Fruit fly (Drosophila melanogaster) whole organism, embryonic: ENCODE data around the gene CG7810.
A peak's percentile ranks its signal among the peaks of the same experiment; 100 is the strongest.

Experiments
- Atf6 ChIP-seq: fragments of 200-800 bp; sonication (Bioruptor generic); IDR thresholded peaks from 2 replicates; pipeline ENCODE4 v1.3.6; 2022; ENCODE audit warnings: missing biosample characterization, missing genetic modification characterization
- CG11398 ChIP-seq: fragments of 200-800 bp; sonication (Bioruptor generic); optimal IDR thresholded peaks from 2 replicates; lab custom pipeline; 2016; ENCODE audit warnings: missing biosample characterization, missing genetic modification characterization
- CG12236 ChIP-seq: fragments of 200-800 bp; sonication (Bioruptor generic); optimal IDR thresholded peaks from 2 replicates; lab custom pipeline; 2016; ENCODE audit warnings: missing biosample characterization, missing genetic modification characterization
- CG13894 ChIP-seq: fragments of 200-800 bp; sonication (Bioruptor generic); optimal IDR thresholded peaks from 3 replicates; lab custom pipeline; 2018; ENCODE audit warnings: missing biosample characterization, mild to moderate bottlenecking, missing genetic modification characterization, moderate library complexity
- CG15073 ChIP-seq: fragments of 200-800 bp; sonication (Bioruptor generic); optimal IDR thresholded peaks from 2 replicates; lab custom pipeline; 2016; ENCODE audit warnings: missing biosample characterization, missing genetic modification characterization
- CG1603 ChIP-seq: fragments of 200-800 bp; sonication (Bioruptor generic); optimal IDR thresholded peaks from 2 replicates; lab custom pipeline; 2019; ENCODE audit warnings: missing biosample characterization, mild to moderate bottlenecking, missing genetic modification characterization, moderate library complexity
- CG17802 ChIP-seq: fragments of 200-800 bp; sonication (Bioruptor generic); optimal IDR thresholded peaks from 2 replicates; lab custom pipeline; 2018; ENCODE audit warnings: missing biosample characterization, mild to moderate bottlenecking, missing genetic modification characterization, moderate library complexity
- CG17829 ChIP-seq: fragments of 200-800 bp; optimal IDR thresholded peaks from 2 replicates; lab custom pipeline; 2019; ENCODE audit warnings: missing biosample characterization, mild to moderate bottlenecking, missing genetic modification characterization, moderate library complexity
- CG17912 ChIP-seq: fragments of 200-800 bp; sonication (Bioruptor generic); optimal IDR thresholded peaks from 2 replicates; lab custom pipeline; 2018; ENCODE audit warnings: missing biosample characterization, mild to moderate bottlenecking, missing genetic modification characterization
- CG2120 ChIP-seq: fragments of 200-800 bp; sonication (Bioruptor generic); optimal IDR thresholded peaks from 3 replicates; lab custom pipeline; 2016; ENCODE audit warnings: missing biosample characterization, missing genetic modification characterization
- CG30431 ChIP-seq: fragments of 200-800 bp; sonication (Bioruptor generic); optimal IDR thresholded peaks from 2 replicates; lab custom pipeline; 2017; ENCODE audit warnings: missing biosample characterization, missing genetic modification characterization
- CG31365 ChIP-seq: fragments of 200-800 bp; sonication (Bioruptor generic); optimal IDR thresholded peaks from 2 replicates; lab custom pipeline; 2018; ENCODE audit warnings: missing biosample characterization, mild to moderate bottlenecking, missing genetic modification characterization
- CG32532 ChIP-seq: fragments of 200-800 bp; sonication (Bioruptor generic); IDR thresholded peaks from 2 replicates; pipeline ENCODE4 v1.3.6; 2022; ENCODE audit warnings: missing biosample characterization, missing genetic modification characterization
- CG32767 ChIP-seq: fragments of 200-800 bp; sonication (Bioruptor generic); IDR thresholded peaks from 2 replicates; pipeline ENCODE4 v1.3.6; 2022; ENCODE audit warnings: missing biosample characterization, missing genetic modification characterization
- CG42726 ChIP-seq: fragments of 200-800 bp; sonication (Bioruptor generic); IDR thresholded peaks from 2 replicates; pipeline ENCODE4 v1.3.6; 2022; ENCODE audit warnings: missing biosample characterization, missing genetic modification characterization; ENCODE audit not compliant: partially characterized antibody
- CG4707 ChIP-seq: fragments of 200-800 bp; sonication (Bioruptor generic); optimal IDR thresholded peaks from 2 replicates; lab custom pipeline; 2018; ENCODE audit warnings: missing biosample characterization, mild to moderate bottlenecking, missing genetic modification characterization, moderate library complexity
- CG5953 ChIP-seq: fragments of 200-800 bp; sonication (Bioruptor generic); IDR thresholded peaks from 2 replicates; pipeline ENCODE4 v1.3.6; 2022; ENCODE audit warnings: missing biosample characterization, missing genetic modification characterization
- CG6654 ChIP-seq: fragments of 200-800 bp; sonication (Bioruptor generic); optimal IDR thresholded peaks from 2 replicates; lab custom pipeline; 2017; ENCODE audit warnings: missing biosample characterization, mild to moderate bottlenecking, missing genetic modification characterization
- CG6765 ChIP-seq: fragments of 200-800 bp; sonication (Bioruptor generic); optimal IDR thresholded peaks from 3 replicates; lab custom pipeline; 2017; ENCODE audit warnings: missing biosample characterization, mild to moderate bottlenecking, missing genetic modification characterization
- CG7357 ChIP-seq: fragments of 200-800 bp; sonication (Bioruptor generic); IDR thresholded peaks from 3 replicates; pipeline ENCODE4 v1.3.6; 2022; ENCODE audit warnings: missing biosample characterization, missing genetic modification characterization
- CG7963 ChIP-seq: fragments of 200-800 bp; sonication (Bioruptor generic); IDR thresholded peaks from 3 replicates; pipeline ENCODE4 v1.3.6; 2022; ENCODE audit warnings: missing biosample characterization, missing genetic modification characterization; ENCODE audit not compliant: partially characterized antibody
- CG8765 ChIP-seq: fragments of 200-800 bp; sonication (Bioruptor generic); IDR thresholded peaks from 2 replicates; pipeline ENCODE4 v1.3.6; 2022; ENCODE audit warnings: missing biosample characterization, missing genetic modification characterization
- CTCF ChIP-seq: fragments of 200-800 bp; sonication (Bioruptor generic); optimal IDR thresholded peaks from 2 replicates; lab custom pipeline; 2017; ENCODE audit warnings: missing biosample characterization, mild to moderate bottlenecking, missing genetic modification characterization, moderate library complexity
- Chrac-16 ChIP-seq: fragments of 200-800 bp; sonication (Bioruptor generic); optimal IDR thresholded peaks from 3 replicates; lab custom pipeline; 2016; ENCODE audit warnings: missing biosample characterization, missing genetic modification characterization
- Dbx ChIP-seq: fragments of 200-800 bp; sonication (Bioruptor generic); IDR thresholded peaks from 3 replicates; pipeline ENCODE4 v1.3.6; 2022; ENCODE audit warnings: missing biosample characterization, missing genetic modification characterization
- Doc3 ChIP-seq: fragments of 200-800 bp; sonication (Bioruptor generic); IDR thresholded peaks from 3 replicates; pipeline ENCODE4 v1.3.6; 2022; ENCODE audit warnings: missing biosample characterization, missing genetic modification characterization; ENCODE audit not compliant: partially characterized antibody
- Drgx ChIP-seq: fragments of 200-800 bp; sonication (Bioruptor generic); IDR thresholded peaks from 2 replicates; pipeline ENCODE4 v1.3.6; 2022; ENCODE audit warnings: missing biosample characterization, missing genetic modification characterization
- H15 ChIP-seq: fragments of 200-800 bp; sonication (Bioruptor generic); IDR thresholded peaks from 3 replicates; pipeline ENCODE4 v1.3.6; 2022; ENCODE audit warnings: missing biosample characterization, missing genetic modification characterization
- HLH3B ChIP-seq: fragments of 200-800 bp; sonication (Bioruptor generic); IDR thresholded peaks from 2 replicates; pipeline ENCODE4 v1.3.6; 2022; ENCODE audit warnings: missing biosample characterization, missing genetic modification characterization
- Hey ChIP-seq: fragments of 200-800 bp; sonication (Bioruptor generic); optimal IDR thresholded peaks from 3 replicates; lab custom pipeline; 2018; ENCODE audit warnings: missing biosample characterization, mild to moderate bottlenecking, missing genetic modification characterization
- Max ChIP-seq: fragments of 200-800 bp; sonication (Bioruptor generic); optimal IDR thresholded peaks from 2 replicates; lab custom pipeline; 2016; ENCODE audit warnings: missing biosample characterization, mild to moderate bottlenecking, missing genetic modification characterization
- Opbp ChIP-seq: fragments of 200-800 bp; sonication (Bioruptor generic); IDR thresholded peaks from 3 replicates; pipeline ENCODE4 v1.3.6; 2022; ENCODE audit warnings: missing biosample characterization, missing genetic modification characterization; ENCODE audit not compliant: partially characterized antibody
- Sin3A ChIP-seq: fragments of >200 bp; optimal IDR thresholded peaks from 2 replicates; lab custom pipeline; 2018
- ac ChIP-seq: fragments of 200-800 bp; sonication (Bioruptor generic); optimal IDR thresholded peaks from 3 replicates; lab custom pipeline; 2017; ENCODE audit warnings: missing biosample characterization, mild to moderate bottlenecking, missing genetic modification characterization
- ase ChIP-seq: fragments of 200-800 bp; sonication (Bioruptor generic); IDR thresholded peaks from 3 replicates; pipeline ENCODE4 v1.3.6; 2022; ENCODE audit warnings: missing biosample characterization, missing genetic modification characterization
- ato ChIP-seq: fragments of 200-800 bp; sonication (Bioruptor generic); IDR thresholded peaks from 2 replicates; pipeline ENCODE4 v1.3.6; 2022; ENCODE audit warnings: missing biosample characterization, missing genetic modification characterization; ENCODE audit not compliant: partially characterized antibody
- bab2 ChIP-seq: fragments of 200-800 bp; sonication (Bioruptor generic); optimal IDR thresholded peaks from 2 replicates; lab custom pipeline; 2016; ENCODE audit warnings: missing biosample characterization, missing genetic modification characterization
- ftz-f1 ChIP-seq: fragments of 200-800 bp; sonication (Bioruptor generic); optimal IDR thresholded peaks from 2 replicates; lab custom pipeline; 2016; ENCODE audit warnings: missing biosample characterization, missing genetic modification characterization
- h ChIP-seq: fragments of >200 bp; optimal IDR thresholded peaks from 2 replicates; lab custom pipeline; 2017
- hbn ChIP-seq: fragments of 200-800 bp; sonication (Bioruptor generic); IDR thresholded peaks from 2 replicates; pipeline ENCODE4 v1.3.6; 2022; ENCODE audit warnings: missing biosample characterization, missing genetic modification characterization; ENCODE audit not compliant: partially characterized antibody
- her ChIP-seq: fragments of 200-800 bp; sonication (Bioruptor generic); optimal IDR thresholded peaks from 2 replicates; lab custom pipeline; 2016; ENCODE audit warnings: missing biosample characterization, missing genetic modification characterization
- klu ChIP-seq: fragments of 200-800 bp; sonication (Bioruptor generic); IDR thresholded peaks from 2 replicates; pipeline ENCODE4 v1.3.6; 2022; ENCODE audit warnings: missing biosample characterization, missing genetic modification characterization
- lov ChIP-seq, 2 experiments: fragments of 200-800 bp in 1 of 2; fragments of >200 bp in 1 of 2; sonication (Bioruptor generic) in 1 of 2; IDR thresholded peaks in 1 of 2; optimal IDR thresholded peaks in 1 of 2; 2 replicates in 1 of 2; 3 replicates in 1 of 2; pipeline versions ENCODE4 v1.3.6 to Lab custom; 2017 to 2022; ENCODE audit warnings: missing biosample characterization in 1 of 2, missing genetic modification characterization in 1 of 2
- pb ChIP-seq: fragments of 200-800 bp; sonication (Bioruptor generic); optimal IDR thresholded peaks from 3 replicates; lab custom pipeline; 2016; ENCODE audit warnings: missing biosample characterization, missing genetic modification characterization
- pita ChIP-seq: fragments of 200-800 bp; sonication (Bioruptor generic); optimal IDR thresholded peaks from 2 replicates; lab custom pipeline; 2017; ENCODE audit warnings: missing biosample characterization, mild to moderate bottlenecking, missing genetic modification characterization
- sd ChIP-seq: fragments of 200-800 bp; sonication (Bioruptor generic); optimal IDR thresholded peaks from 3 replicates; lab custom pipeline; 2018; ENCODE audit warnings: missing biosample characterization, mild to moderate bottlenecking, missing genetic modification characterization, moderate library complexity
- slp2 ChIP-seq: fragments of 200-800 bp; sonication (Bioruptor generic); optimal IDR thresholded peaks from 2 replicates; lab custom pipeline; 2016; ENCODE audit warnings: missing biosample characterization, missing genetic modification characterization
- sna ChIP-seq: fragments of 200-800 bp; sonication (Bioruptor generic); IDR thresholded peaks from 2 replicates; pipeline ENCODE4 v1.3.6; 2022; ENCODE audit warnings: missing biosample characterization, missing genetic modification characterization; ENCODE audit not compliant: partially characterized antibody
- unpg ChIP-seq: fragments of 200-800 bp; sonication (Bioruptor generic); optimal IDR thresholded peaks from 3 replicates; lab custom pipeline; 2018; ENCODE audit warnings: missing biosample characterization, mild to moderate bottlenecking, missing genetic modification characterization, moderate library complexity
- vnd ChIP-seq: fragments of 200-800 bp; sonication (Bioruptor generic); IDR thresholded peaks from 3 replicates; pipeline ENCODE4 v1.3.6; 2022; ENCODE audit warnings: missing biosample characterization, missing genetic modification characterization; ENCODE audit not compliant: partially characterized antibody
- z ChIP-seq: fragments of 200-800 bp; sonication (Bioruptor generic); IDR thresholded peaks from 3 replicates; pipeline ENCODE4 v1.3.6; 2022; ENCODE audit warnings: missing biosample characterization, missing genetic modification characterization

CG7810 gene

dm6 chr2L:8311091-8311490, at the start of gene CG7810, which contains the start of gene CG7806 (continued):
- TF ChIP-seq CG2120 (GFP tag; lab: Kevin White, UChicago) (peak; percentile 95), unpg (GFP tag; lab: Kevin White, UChicago) (peak; percentile 96), Drgx (GFP tag; lab: Robert Waterston, UW) (peak; percentile 89), CG13894 (tag; lab: Kevin White, UChicago) (peak; percentile 80), vnd (0 out of 3 replicates have a peak, but pooled peaks have one; percentile 17), Atf6 (GFP tag; lab: Robert Waterston, UW) (peak; percentile 90), Opbp (GFP tag; lab: Robert Waterston, UW) (no peak), CG8765 (GFP tag; lab: Robert Waterston, UW) (peak; percentile 50; the same call in 1 of the 2 replicates), sd (tag; lab: Kevin White, UChicago) (no peak), CG32532 (GFP tag; lab: Robert Waterston, UW) (peak; percentile 90), CG30431 (GFP tag; lab: Kevin White, UChicago) (peak; percentile 67), CG6654 (GFP tag; lab: Kevin White, UChicago) (peak; percentile 60), z (GFP tag; lab: Robert Waterston, UW) (0 out of 3 replicates have a peak, but pooled peaks have one; percentile 48), Sin3A (lab: Kevin White, UChicago) (no peak), lov (optimal IDR thresholded peaks at IDR 0.05; lab: Kevin White, UChicago) (no peak), lov (GFP tag; IDR thresholded peaks at IDR 0.05; lab: Robert Waterston, UW) (peak; percentile 67; the same call in 1 of the 3 replicates), sna (GFP tag; lab: Robert Waterston, UW) (0 out of 2 replicates have a peak, but pooled peaks have one; percentile 35), CG7357 (GFP tag; lab: Robert Waterston, UW) (peak; percentile 69; the same call in 2 of the 3 replicates), bab2 (GFP tag; lab: Kevin White, UChicago) (peak; percentile 91), Hey (tag; lab: Kevin White, UChicago) (no peak), hbn (GFP tag; lab: Robert Waterston, UW) (no peak), CG5953 (GFP tag; lab: Robert Waterston, UW) (peak; percentile 75; the same call in 1 of the 2 replicates), slp2 (GFP tag; lab: Kevin White, UChicago) (peak; percentile 89), CG1603 (tag; lab: Kevin White, UChicago) (peak; percentile 72), CG7963 (GFP tag; lab: Robert Waterston, UW) (no peak), Chrac-16 (peak; percentile 89), CG11398 (GFP tag; lab: Kevin White, UChicago) (peak; percentile 86), HLH3B (peak; percentile 91), pb (peak; percentile 70), Max (GFP tag; lab: Kevin White, UChicago) (peak; percentile 86), ac (peak; percentile 35), ftz-f1 (GFP tag; lab: Kevin White, UChicago) (peak; percentile 89), CG15073 (no peak), Doc3 (0 out of 3 replicates have a peak, but pooled peaks have one; percentile 13), her (GFP tag; lab: Kevin White, UChicago) (peak; percentile 84), ase (peak; percentile 80), CG42726 (GFP tag; lab: Robert Waterston, UW) (no peak), Dbx (GFP tag; lab: Robert Waterston, UW) (peak; percentile 82), pita (GFP tag; lab: Kevin White, UChicago) (no peak), klu (GFP tag; lab: Robert Waterston, UW) (peak; percentile 74), CG17912 (GFP tag; lab: Kevin White, UChicago) (peak; percentile 20), CG12236 (GFP tag; lab: Kevin White, UChicago) (peak; percentile 91), ato (GFP tag; lab: Robert Waterston, UW) (no peak), CG6765 (GFP tag; lab: Kevin White, UChicago) (peak; percentile 82), CG17829 (tag; lab: Kevin White, UChicago) (peak; percentile 90), CTCF (GFP tag; lab: Kevin White, UChicago) (peak; percentile 49), CG32767 (peak; percentile 89), H15 (GFP tag; lab: Robert Waterston, UW) (peak; percentile 86), h (no peak), CG4707 (GFP tag; lab: Kevin White, UChicago) (peak; percentile 57), CG17802 (tag; lab: Kevin White, UChicago) (peak; percentile 38), CG31365 (tag; lab: Kevin White, UChicago) (peak; percentile 59)
